Worm (Caenorhabditis elegans) whole organism, L1 larva: ENCODE data around the gene M195.2.

ENCODE experiments used
- F16B12.6 ChIP-seq: fragments of 150-350 bp; optimal IDR thresholded peaks from 2 replicates; lab custom pipeline; 2014; ENCODE audit warnings: missing biosample characterization, missing genetic modification characterization
- ama-1 ChIP-seq: fragments of 150-350 bp; optimal IDR thresholded peaks from 2 replicates; lab custom pipeline; 2014
- ceh-8 ChIP-seq: fragments of 200-800 bp; sonication (Bioruptor generic); optimal IDR thresholded peaks from 2 replicates; lab custom pipeline; 2018; ENCODE audit warnings: mild to moderate bottlenecking, missing genetic modification characterization, moderate library complexity, missing compliant biosample characterization
- ceh-88 ChIP-seq: fragments of 200-800 bp; sonication (Bioruptor generic); IDR thresholded peaks from 2 replicates; pipeline ENCODE4 v1.3.6; 2022; ENCODE audit warnings: missing genetic modification characterization, missing compliant biosample characterization
- efl-1 ChIP-seq, 4 experiments: fragments of 150-350 bp; optimal IDR thresholded peaks in 3 of 4; peaks in 1 of 4; 1 replicate in 1 of 4; 2 replicates in 3 of 4; lab custom pipeline; 2014; ENCODE audit warnings: missing biosample characterization in 2 of 4, missing genetic modification characterization in 2 of 4, missing genetic modification reagents in 2 of 4
- egl-27 ChIP-seq, 2 experiments: fragments of 150-350 bp in 1 of 2; sonication (generic microtip); optimal IDR thresholded peaks; 3 replicates each; lab custom pipeline; 2017 to 2018; ENCODE audit warnings: missing biosample characterization in 2 of 2, missing genetic modification characterization in 2 of 2, missing genetic modification reagents in 2 of 2
- elt-3 ChIP-seq, 6 experiments: fragments of 150-350 bp in 1 of 6; sonication (generic microtip); optimal IDR thresholded peaks; 2 replicates each; lab custom pipeline; 2017 to 2018; ENCODE audit warnings: missing biosample characterization in 6 of 6, missing genetic modification characterization in 6 of 6, inconsistent platforms in 1 of 6
- ets-5 ChIP-seq: fragments of 200-800 bp; sonication (Bioruptor generic); IDR thresholded peaks from 2 replicates; pipeline ENCODE4 v1.3.6; 2022; ENCODE audit warnings: missing genetic modification characterization, missing compliant biosample characterization
- fkh-8 ChIP-seq: sonication (generic microtip); optimal IDR thresholded peaks from 2 replicates; lab custom pipeline; 2016; ENCODE audit warnings: mild to moderate bottlenecking, missing genetic modification characterization, missing compliant biosample characterization
- fos-1 ChIP-seq: fragments of 150-350 bp; optimal IDR thresholded peaks from 2 replicates; lab custom pipeline; 2014; ENCODE audit warnings: missing biosample characterization, missing genetic modification characterization
- hlh-17 ChIP-seq: fragments of 200-800 bp; sonication (Bioruptor generic); optimal IDR thresholded peaks from 2 replicates; lab custom pipeline; 2018; ENCODE audit warnings: missing genetic modification characterization, mild to moderate bottlenecking, missing compliant biosample characterization, moderate library complexity, borderline replicate concordance
- irx-1 ChIP-seq: sonication (generic microtip); optimal IDR thresholded peaks from 2 replicates; lab custom pipeline; 2016; ENCODE audit warnings: missing genetic modification characterization, missing compliant biosample characterization
- isw-1 ChIP-seq: fragments of 200-800 bp; sonication (Bioruptor generic); IDR thresholded peaks from 2 replicates; pipeline ENCODE4 v1.3.6; 2022; ENCODE audit warnings: missing genetic modification characterization, missing compliant biosample characterization
- lin-13 ChIP-seq: fragments of 150-350 bp; optimal IDR thresholded peaks from 2 replicates; lab custom pipeline; 2014; ENCODE audit warnings: missing biosample characterization, missing genetic modification reagents, missing genetic modification characterization
- lin-14 ChIP-seq: fragments of 200-800 bp; sonication (Bioruptor generic); optimal IDR thresholded peaks from 2 replicates; lab custom pipeline; 2018; ENCODE audit warnings: mild to moderate bottlenecking, missing genetic modification characterization, moderate library complexity, missing compliant biosample characterization
- lin-15B ChIP-seq: fragments of 150-350 bp; sonication (generic microtip); optimal IDR thresholded peaks from 3 replicates; lab custom pipeline; 2014; ENCODE audit warnings: missing biosample characterization, missing genetic modification characterization
- lin-35 ChIP-seq, 2 experiments: fragments of 150-350 bp; optimal IDR thresholded peaks; 2 replicates each; lab custom pipeline; 2014; ENCODE audit warnings: missing biosample characterization in 2 of 2, missing genetic modification characterization in 2 of 2, missing genetic modification reagents in 2 of 2
- lir-3 ChIP-seq: sonication (generic microtip); optimal IDR thresholded peaks from 2 replicates; lab custom pipeline; 2016; ENCODE audit warnings: mild to moderate bottlenecking, missing genetic modification characterization, moderate library complexity, missing compliant biosample characterization; ENCODE audit not compliant: poor library complexity
- lsy-2 ChIP-seq, 2 experiments: fragments of 150-350 bp; optimal IDR thresholded peaks; 2 replicates each; lab custom pipeline; 2014; ENCODE audit warnings: missing biosample characterization in 2 of 2, missing genetic modification characterization in 2 of 2
- mef-2 ChIP-seq: fragments of 150-350 bp; optimal IDR thresholded peaks from 2 replicates; lab custom pipeline; 2014; ENCODE audit warnings: missing biosample characterization, missing genetic modification characterization
- mep-1 ChIP-seq: fragments of 150-350 bp; optimal IDR thresholded peaks from 2 replicates; lab custom pipeline; 2014; ENCODE audit warnings: missing biosample characterization, missing genetic modification characterization
- nhr-47 ChIP-seq: sonication (generic microtip); optimal IDR thresholded peaks from 2 replicates; lab custom pipeline; 2016; ENCODE audit warnings: mild to moderate bottlenecking, missing genetic modification characterization, moderate library complexity, missing compliant biosample characterization
- nhr-84 ChIP-seq: sonication (generic microtip); optimal IDR thresholded peaks from 2 replicates; lab custom pipeline; 2017; ENCODE audit warnings: missing biosample characterization, missing genetic modification characterization
- pag-3 ChIP-seq: sonication (generic microtip); optimal IDR thresholded peaks from 2 replicates; lab custom pipeline; 2017; ENCODE audit warnings: missing genetic modification characterization, mild to moderate bottlenecking, missing compliant biosample characterization, antibody characterized with exemption, borderline replicate concordance; ENCODE audit not compliant: insufficient read depth
- pax-3 ChIP-seq: fragments of 200-800 bp; sonication (Bioruptor generic); optimal IDR thresholded peaks from 2 replicates; lab custom pipeline; 2018; ENCODE audit warnings: mild to moderate bottlenecking, missing genetic modification characterization, moderate library complexity, missing compliant biosample characterization
- pqm-1 ChIP-seq: sonication (generic microtip); optimal IDR thresholded peaks from 3 replicates; lab custom pipeline; 2017; ENCODE audit warnings: missing biosample characterization, missing genetic modification characterization
- snpc-4 ChIP-seq: fragments of 150-350 bp; optimal IDR thresholded peaks from 2 replicates; lab custom pipeline; 2014; ENCODE audit warnings: missing biosample characterization, missing genetic modification characterization
- snu-23 ChIP-seq: sonication (generic microtip); optimal IDR thresholded peaks from 2 replicates; lab custom pipeline; 2016; ENCODE audit warnings: missing genetic modification characterization, missing compliant biosample characterization
- swsn-7 ChIP-seq: sonication (generic microtip); optimal IDR thresholded peaks from 2 replicates; lab custom pipeline; 2016; ENCODE audit warnings: missing genetic modification characterization, missing compliant biosample characterization
- tlp-1 ChIP-seq: fragments of 150-350 bp; optimal IDR thresholded peaks from 2 replicates; lab custom pipeline; 2014; ENCODE audit warnings: missing biosample characterization, missing genetic modification characterization
- unc-130 ChIP-seq: fragments of 150-350 bp; optimal IDR thresholded peaks from 2 replicates; lab custom pipeline; 2017; ENCODE audit warnings: missing biosample characterization, missing genetic modification characterization, inconsistent platforms
- xbp-1 ChIP-seq: sonication (generic microtip); optimal IDR thresholded peaks from 2 replicates; lab custom pipeline; 2016; ENCODE audit warnings: missing genetic modification characterization, missing compliant biosample characterization
- zag-1 ChIP-seq: fragments of 150-350 bp; optimal IDR thresholded peaks from 2 replicates; lab custom pipeline; 2014; ENCODE audit warnings: missing biosample characterization, missing genetic modification characterization
- ztf-4 ChIP-seq: fragments of 150-350 bp; optimal IDR thresholded peaks from 2 replicates; lab custom pipeline; 2014; ENCODE audit warnings: missing biosample characterization, missing genetic modification characterization

The M195.2 gene

ce11 chrII:8354233-8354750 is 6.3 kb upstream of the M195.2 start, which contains the start of gene C26D10.6 (continued):
- no peak for TF ChIP-seq unc-130 (tag; lab: Kevin White, UChicago)

ce11 chrII:8358466-8358865 is 2.1 kb upstream of the M195.2 start:
- TF ChIP-seq irx-1 (tag; lab: Kevin White, UChicago) (no peak), nhr-84 (no peak), lin-13 (no peak), nhr-47 (tag; lab: Kevin White, UChicago) (no peak)

ce11 chrII:8359350-8359749 is 1.2 kb upstream of the M195.2 start, which contains the start of gene col-77:
Gene col-77, minus strand, starts transcription at chrII:8359381.
- no peak for TF ChIP-seq zag-1 (tag; lab: Kevin White, UChicago)
- TF ChIP-seq ceh-88 (GFP tag; lab: Robert Waterston, UW), result no peak
- peak; percentile 31 for TF ChIP-seq lin-14 (GFP tag; lab: Kevin White, UChicago)
- TF ChIP-seq, all 84 proteins: peak for 1

ce11 chrII:8369059-8369458 is 8.5 kb downstream of the M195.2 start, which contains the start of gene amt-3:
Gene amt-3, minus strand, starts transcription at chrII:8369159.
- TF ChIP-seq lir-3, result no peak
- no peak for TF ChIP-seq fkh-8 (tag; lab: Kevin White, UChicago)
- no peak for TF ChIP-seq pqm-1
- TF ChIP-seq ets-5 (GFP tag; lab: Robert Waterston, UW), result no peak
- TF ChIP-seq lin-15B (tag; lab: Kevin White, UChicago), result no peak
- no peak for TF ChIP-seq mef-2 (tag; lab: Kevin White, UChicago)
- TF ChIP-seq elt-3 (tag; optimal IDR thresholded peaks at IDR 0.05; lab: Kevin White, UChicago), result no peak
- TF ChIP-seq hlh-17, result no peak
- no peak for TF ChIP-seq ama-1 (lab: Kevin White, UChicago)
- TF ChIP-seq pax-3 (tag; lab: Kevin White, UChicago), result no peak
- no peak for TF ChIP-seq lsy-2 (tag; optimal IDR thresholded peaks at IDR 0.05; lab: Kevin White, UChicago)
- TF ChIP-seq swsn-7, result no peak
- TF ChIP-seq isw-1 (GFP tag; lab: Robert Waterston, UW), result no peak
- no peak for TF ChIP-seq ztf-4 (tag; lab: Kevin White, UChicago)
- TF ChIP-seq tlp-1 (tag; lab: Kevin White, UChicago), result no peak
- no peak for TF ChIP-seq pag-3 (tag; lab: Kevin White, UChicago)
- TF ChIP-seq snu-23, result no peak
- TF ChIP-seq lin-13, result no peak
- TF ChIP-seq egl-27 (tag; optimal IDR thresholded peaks at IDR 0.05; lab: Kevin White, UChicago), result no peak

ce11 chrII:8370194-8370593 is 9.6 kb downstream of the M195.2 start:
- TF ChIP-seq xbp-1 (tag; lab: Kevin White, UChicago), result no peak
- TF ChIP-seq fos-1 (tag; lab: Kevin White, UChicago), result no peak
- no peak for TF ChIP-seq snpc-4 (tag; lab: Kevin White, UChicago)
- no peak for TF ChIP-seq lin-35 (GFP tag; optimal IDR thresholded peaks at IDR 0.05; lab: Kevin White, UChicago)
- no peak for TF ChIP-seq mep-1 (tag; lab: Kevin White, UChicago)
- no peak for TF ChIP-seq F16B12.6 (tag; lab: Kevin White, UChicago)
- TF ChIP-seq efl-1 (optimal IDR thresholded peaks at IDR 0.05; lab: Kevin White, UChicago), result no peak
- no peak for TF ChIP-seq efl-1 (GFP tag; optimal IDR thresholded peaks at IDR 0.05 in 1 of 2; lab: Kevin White, UChicago)
- TF ChIP-seq ceh-8, result no peak
